Worm (Caenorhabditis elegans): ENCODE data around the gene algn-7.

algn-7 gene

ce11 chrV:19915973-19916605 lies 18.0 kb downstream of the algn-7 start, which contains the start of the genes chk-2 and Y60A3A.19 (continued):
- no peak for TF ChIP-seq attf-5 (GFP tag; optimal IDR thresholded peaks at IDR 0.05)
- no peak for TF ChIP-seq mxl-1 (tag; optimal IDR thresholded peaks at IDR 0.05)
- TF ChIP-seq lag-1 (GFP tag; IDR thresholded peaks at IDR 0.05) = no peak
- TF ChIP-seq snpc-4 (GFP tag; optimal IDR thresholded peaks at IDR 0.05) = no peak
- no peak for TF ChIP-seq snpc-4 (tag; optimal IDR thresholded peaks at IDR 0.05)

DNA sequence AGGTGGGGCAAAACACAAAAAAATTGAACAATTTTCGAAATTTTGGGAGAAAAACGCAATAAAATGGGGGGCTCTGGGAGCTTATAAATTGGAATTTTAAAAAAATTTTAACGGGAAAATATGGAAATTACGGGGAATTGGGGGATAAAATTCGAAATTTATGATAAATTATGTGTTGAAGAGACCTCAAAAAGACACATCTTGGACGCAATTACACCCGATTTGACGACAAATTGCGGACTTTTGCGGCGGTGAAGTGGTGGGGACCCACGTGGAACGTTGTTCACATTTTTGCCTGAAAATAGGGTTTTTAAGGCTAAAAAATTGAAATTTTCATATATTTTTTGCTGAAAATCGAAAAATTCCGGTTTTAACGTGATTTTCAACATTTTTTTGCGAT lies 25.3 kb downstream of the algn-7 start:
- TF ChIP-seq him-1 (tag; optimal IDR thresholded peaks at IDR 0.05) = no peak
- TF ChIP-seq attf-3 (GFP tag; conservative IDR thresholded peaks at IDR 0.05) = no peak
- no peak for TF ChIP-seq madf-10 (tag; optimal IDR thresholded peaks at IDR 0.05)
- peak; percentile 25; the same call in 1 of the 2 replicates for TF ChIP-seq nfyb-1 (GFP tag; IDR thresholded peaks at IDR 0.05)
- TF ChIP-seq let-607 (tag; optimal IDR thresholded peaks at IDR 0.05) = peak; percentile 33 to 41
- no peak for TF ChIP-seq cebp-1 (GFP tag; IDR thresholded peaks at IDR 0.05)
- TF ChIP-seq cebp-1 (tag; optimal IDR thresholded peaks at IDR 0.05) = peak; percentile 15

DNA sequence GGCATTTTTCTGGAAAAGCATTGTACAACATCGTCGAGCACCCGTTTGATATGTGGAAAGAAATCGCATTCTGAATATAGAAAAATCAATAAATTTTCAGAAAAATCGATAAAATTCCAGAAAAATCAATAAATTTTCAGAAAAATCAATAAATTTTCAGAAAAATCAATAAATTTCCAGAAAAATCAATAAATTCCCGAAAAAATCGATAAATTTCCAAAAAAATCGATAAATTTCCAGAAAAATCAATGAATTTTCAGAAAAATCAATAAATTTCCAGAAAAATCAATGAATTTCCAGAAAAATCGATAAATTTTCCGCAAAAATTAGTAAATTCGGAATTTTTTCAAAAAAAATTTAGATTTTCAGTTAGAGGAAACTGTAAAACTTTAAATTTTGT lies 26.8 kb downstream of the algn-7 start, which contains the start of gene fars-2:
fars-2 (minus strand) TSS at position 70 of the 400 bp plus-strand sequence.
- TF ChIP-seq ztf-22 (GFP tag; optimal IDR thresholded peaks at IDR 0.05) (no peak), egl-18 (GFP tag; IDR thresholded peaks at IDR 0.05) (no peak), rec-8 (tag; optimal IDR thresholded peaks at IDR 0.05) (no peak), T26A5.8 (tag; optimal IDR thresholded peaks at IDR 0.05) (no peak), C17E4.6 (GFP tag; IDR thresholded peaks at IDR 0.05) (no peak), rpc-1 (optimal IDR thresholded peaks at IDR 0.05) (no peak), rpc-1 (tag; optimal IDR thresholded peaks at IDR 0.05) (no peak), ztf-28 (GFP tag; IDR thresholded peaks at IDR 0.05) (no peak), hmg-1.2 (GFP tag; IDR thresholded peaks at IDR 0.05) (no peak), snpc-4 (GFP tag; optimal IDR thresholded peaks at IDR 0.05) (no peak), snpc-4 (tag; optimal IDR thresholded peaks at IDR 0.05) (no peak), unc-130 (GFP tag; optimal IDR thresholded peaks at IDR 0.05) (no peak), die-1 (tag; optimal IDR thresholded peaks at IDR 0.05) (no peak), F39B2.1 (GFP tag; IDR thresholded peaks at IDR 0.05) (no peak), ceh-58 (GFP tag; IDR thresholded peaks at IDR 0.05) (no peak), mcd-1 (GFP tag; IDR thresholded peaks at IDR 0.05) (no peak), aptf-3 (GFP tag; IDR thresholded peaks at IDR 0.05) (no peak), nfyb-1 (GFP tag; IDR thresholded peaks at IDR 0.05) (no peak), nhr-80 (tag; optimal IDR thresholded peaks at IDR 0.05) (no peak), egrh-3 (GFP tag; IDR thresholded peaks at IDR 0.05) (no peak), F52B5.7 (tag; optimal IDR thresholded peaks at IDR 0.05) (no peak)

- TF ChIP-seq lin-40 (tag; optimal IDR thresholded peaks at IDR 0.05) (no peak), Y53F4B.3 (GFP tag; IDR thresholded peaks at IDR 0.05) (no peak), ceh-91 (GFP tag; IDR thresholded peaks at IDR 0.05) (no peak), ztf-18 (tag; optimal IDR thresholded peaks at IDR 0.05) (no peak), zim-3 (tag; optimal IDR thresholded peaks at IDR 0.05) (no peak), F37B4.10 (GFP tag; IDR thresholded peaks at IDR 0.05) (no peak), ztf-3 (GFP tag; optimal IDR thresholded peaks at IDR 0.05) (no peak), B0019.2 (GFP tag; conservative IDR thresholded peaks at IDR 0.05) (no peak), madf-3 (GFP tag; IDR thresholded peaks at IDR 0.05) (no peak), ekl-4 (GFP tag; IDR thresholded peaks at IDR 0.05) (no peak), F23B12.7 (tag; optimal IDR thresholded peaks at IDR 0.05; ENCODE audit: insufficient read depth) (no peak), lin-54 (GFP tag; optimal IDR thresholded peaks at IDR 0.05) (no peak), hmg-1.2 (GFP tag; IDR thresholded peaks at IDR 0.05) (no peak), bed-1 (GFP tag; IDR thresholded peaks at IDR 0.05) (no peak), ztf-25 (GFP tag; IDR thresholded peaks at IDR 0.05) (no peak), nhr-27 (tag; optimal IDR thresholded peaks at IDR 0.05) (no peak), fkh-3 (tag; optimal IDR thresholded peaks at IDR 0.05) (no peak)
Measured at ce11 chrV:19905988-19906387, 28.1 kb downstream of the algn-7 start.
